Worm (Caenorhabditis elegans): ENCODE results near the gene nsph-4.2.

DNA sequence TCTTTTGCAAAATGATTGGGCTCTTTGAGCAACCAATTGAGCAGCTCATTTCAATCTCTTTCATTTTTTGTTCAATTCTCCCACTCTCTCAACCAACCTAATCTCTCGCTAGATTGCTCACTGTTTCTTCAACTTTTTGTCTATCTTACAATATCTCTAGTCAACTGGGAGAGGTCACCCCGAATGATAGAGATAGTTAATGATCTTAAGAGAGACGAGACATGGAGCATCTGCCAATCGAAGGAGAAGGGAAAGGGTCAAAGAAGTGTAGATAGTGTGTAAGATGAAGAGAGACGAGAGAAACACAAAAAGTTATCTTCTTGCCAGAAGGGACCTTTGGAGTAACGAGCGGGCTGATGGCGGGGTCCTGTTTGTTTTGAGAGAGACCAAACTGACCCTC, 49.3 kb upstream of the nsph-4.2 start:
- TF ChIP-seq dao-5 (tag; optimal IDR thresholded peaks at IDR 0.05) (no peak), W03F9.2 (tag; optimal IDR thresholded peaks at IDR 0.05) (no peak), him-1 (tag; optimal IDR thresholded peaks at IDR 0.05) (no peak)
